Worm (Caenorhabditis elegans) whole organism, L2 larva: Measurements from ENCODE around the gene ced-13.

Experiments used
- R02D3.7 ChIP-seq: fragments of 150-350 bp; optimal IDR thresholded peaks from 2 replicates; lab custom pipeline; 2014; ENCODE audit warnings: missing biosample characterization, missing genetic modification characterization
- ceh-82 ChIP-seq: fragments of 150-350 bp; optimal IDR thresholded peaks from 2 replicates; lab custom pipeline; 2014; ENCODE audit warnings: missing biosample characterization, missing genetic modification characterization
- elt-3 ChIP-seq: sonication (generic microtip); optimal IDR thresholded peaks from 2 replicates; lab custom pipeline; 2017; ENCODE audit warnings: missing biosample characterization, missing genetic modification characterization
- lin-13 ChIP-seq: fragments of 150-350 bp; optimal IDR thresholded peaks from 2 replicates; lab custom pipeline; 2014; ENCODE audit warnings: missing biosample characterization, missing genetic modification reagents, missing genetic modification characterization
- lsy-2 ChIP-seq, 2 experiments: fragments of 150-350 bp in 1 of 2; sonication (generic microtip) in 1 of 2; optimal IDR thresholded peaks; 2 replicates each; lab custom pipeline; 2014 to 2017; ENCODE audit warnings: missing biosample characterization in 2 of 2, missing genetic modification characterization in 2 of 2
- mbf-1 ChIP-seq: sonication (generic microtip); optimal IDR thresholded peaks from 2 replicates; lab custom pipeline; 2017; ENCODE audit warnings: missing biosample characterization, missing genetic modification characterization
- snpc-4 ChIP-seq: fragments of 150-350 bp; optimal IDR thresholded peaks from 2 replicates; lab custom pipeline; 2014; ENCODE audit warnings: missing biosample characterization, missing genetic modification characterization

ce11 chrX:8320889-8321288, 21.4 kb upstream of the ced-13 start, which contains the start of gene pqn-57:
- no peak for TF ChIP-seq lsy-2 (tag; optimal IDR thresholded peaks at IDR 0.05; lab: Kevin White, UChicago)
- no peak for TF ChIP-seq mbf-1 (tag; lab: Kevin White, UChicago)
- no peak for TF ChIP-seq ceh-82 (tag; lab: Kevin White, UChicago)
- no peak for TF ChIP-seq snpc-4 (tag; lab: Kevin White, UChicago)
- TF ChIP-seq lin-13 (GFP tag; lab: Kevin White, UChicago) = no peak
- TF ChIP-seq R02D3.7 = no peak
- no peak for TF ChIP-seq elt-3 (tag; lab: Kevin White, UChicago)
